Worm (Caenorhabditis elegans) whole organism, mixed stage, embryonic: ENCODE measurements around the gene daf-28.

Experiments
- ceh-83 ChIP-seq: fragments of 200-800 bp; sonication (Bioruptor generic); optimal IDR thresholded peaks from 2 replicates; lab custom pipeline; 2018; ENCODE audit warnings: mild to moderate bottlenecking, missing genetic modification characterization, missing compliant biosample characterization
- lin-13 ChIP-seq: fragments of 150-350 bp; optimal IDR thresholded peaks from 2 replicates; lab custom pipeline; 2014; ENCODE audit warnings: missing biosample characterization, missing genetic modification characterization
- lin-32 ChIP-seq: fragments of 200-800 bp; sonication (Bioruptor generic); optimal IDR thresholded peaks from 2 replicates; lab custom pipeline; 2018; ENCODE audit warnings: mild to moderate bottlenecking, missing genetic modification characterization, missing compliant biosample characterization
- lsy-2 ChIP-seq: fragments of 150-350 bp; optimal IDR thresholded peaks from 2 replicates; lab custom pipeline; 2014; ENCODE audit warnings: missing biosample characterization, missing genetic modification characterization
- mep-1 ChIP-seq: fragments of 150-350 bp; optimal IDR thresholded peaks from 2 replicates; lab custom pipeline; 2017; ENCODE audit warnings: missing biosample characterization, missing genetic modification reagents, missing genetic modification characterization, inconsistent platforms
- mls-2 ChIP-seq: sonication (generic microtip); optimal IDR thresholded peaks from 2 replicates; lab custom pipeline; 2016; ENCODE audit warnings: mild to moderate bottlenecking, missing genetic modification characterization, moderate library complexity, missing compliant biosample characterization
- nhr-12 ChIP-seq: fragments of 150-350 bp; optimal IDR thresholded peaks from 2 replicates; lab custom pipeline; 2014; ENCODE audit warnings: missing biosample characterization, missing genetic modification characterization
- nhr-28 ChIP-seq: fragments of 150-350 bp; optimal IDR thresholded peaks from 2 replicates; lab custom pipeline; 2014; ENCODE audit warnings: missing biosample characterization, missing genetic modification characterization
- nhr-76 ChIP-seq: sonication (generic microtip); optimal IDR thresholded peaks from 2 replicates; lab custom pipeline; 2017; ENCODE audit warnings: missing biosample characterization, missing genetic modification characterization
- pha-4 ChIP-seq: fragments of 150-350 bp; optimal IDR thresholded peaks from 2 replicates; lab custom pipeline; 2018; ENCODE audit warnings: missing biosample characterization, missing genetic modification reagents, missing genetic modification characterization
- snpc-4 ChIP-seq: fragments of 150-350 bp; optimal IDR thresholded peaks from 2 replicates; lab custom pipeline; 2014; ENCODE audit warnings: missing biosample characterization, missing genetic modification characterization
- sptf-1 ChIP-seq: sonication (generic microtip); optimal IDR thresholded peaks from 2 replicates; lab custom pipeline; 2017; ENCODE audit warnings: mild to moderate bottlenecking, missing genetic modification characterization, moderate library complexity, missing compliant biosample characterization
- unc-39 ChIP-seq: fragments of 150-350 bp; optimal IDR thresholded peaks from 2 replicates; lab custom pipeline; 2014; ENCODE audit warnings: missing biosample characterization, missing genetic modification characterization
- ztf-11 ChIP-seq: fragments of 150-350 bp; optimal IDR thresholded peaks from 2 replicates; lab custom pipeline; 2014; ENCODE audit warnings: missing biosample characterization, missing genetic modification characterization

- TF ChIP-seq nhr-28 (tag; lab: Kevin White, UChicago) (no peak), nhr-76 (tag; lab: Kevin White, UChicago) (no peak), mls-2 (tag; lab: Kevin White, UChicago) (no peak), lin-32 (GFP tag; lab: Kevin White, UChicago) (no peak), ceh-83 (GFP tag; lab: Kevin White, UChicago) (no peak), lsy-2 (tag; lab: Kevin White, UChicago) (no peak), nhr-12 (no peak), sptf-1 (tag; lab: Kevin White, UChicago) (no peak), snpc-4 (tag; lab: Kevin White, UChicago) (no peak), lin-13 (tag; lab: Kevin White, UChicago) (no peak), ztf-11 (tag; lab: Kevin White, UChicago) (no peak), unc-39 (tag; lab: Kevin White, UChicago) (no peak), mep-1 (tag; lab: Kevin White, UChicago) (no peak), pha-4 (tag; lab: Kevin White, UChicago) (no peak)
These were observed 37.7 kb upstream of the daf-28 start, which contains the start of gene fbxa-118 for ce11 chrV:19777227-19777626.
